Fruit fly (Drosophila melanogaster) whole organism, embryonic: ENCODE data around the gene Jhbp6.

ENCODE experiments used
- Atf6 ChIP-seq: fragments of 200-800 bp; sonication (Bioruptor generic); IDR thresholded peaks from 2 replicates; pipeline ENCODE4 v1.3.6; 2022; ENCODE audit warnings: missing biosample characterization, missing genetic modification characterization
- BEAF-32 ChIP-seq: fragments of 200-800 bp; sonication (Bioruptor generic); optimal IDR thresholded peaks from 3 replicates; lab custom pipeline; 2017; ENCODE audit warnings: missing biosample characterization, missing genetic modification characterization, mild to moderate bottlenecking, moderate library complexity, missing genetic modification reagents
- CG11504 ChIP-seq: fragments of 200-800 bp; sonication (Bioruptor generic); optimal IDR thresholded peaks from 3 replicates; lab custom pipeline; 2019; ENCODE audit warnings: missing biosample characterization, mild to moderate bottlenecking, missing genetic modification characterization, moderate library complexity
- CG12769 ChIP-seq: fragments of 200-800 bp; sonication (Bioruptor generic); optimal IDR thresholded peaks from 2 replicates; lab custom pipeline; 2019; ENCODE audit warnings: missing biosample characterization, mild to moderate bottlenecking, missing genetic modification characterization, moderate library complexity
- CG15479 ChIP-seq: fragments of 200-800 bp; sonication (Bioruptor generic); optimal IDR thresholded peaks from 3 replicates; lab custom pipeline; 2019; ENCODE audit warnings: missing biosample characterization, mild to moderate bottlenecking, missing genetic modification characterization, moderate library complexity
- CG18599 ChIP-seq: fragments of 200-800 bp; sonication (Bioruptor generic); optimal IDR thresholded peaks from 3 replicates; lab custom pipeline; 2017; ENCODE audit warnings: missing biosample characterization, missing genetic modification characterization, mild to moderate bottlenecking, moderate library complexity, missing genetic modification reagents
- CG31388 ChIP-seq: fragments of 200-800 bp; sonication (Bioruptor generic); optimal IDR thresholded peaks from 2 replicates; lab custom pipeline; 2016; ENCODE audit warnings: missing biosample characterization, missing genetic modification characterization
- CG34376 ChIP-seq: fragments of 200-800 bp; sonication (Bioruptor generic); optimal IDR thresholded peaks from 2 replicates; lab custom pipeline; 2018; ENCODE audit warnings: missing biosample characterization, mild to moderate bottlenecking, missing genetic modification characterization
- CG6254 ChIP-seq: fragments of 200-800 bp; sonication (Bioruptor generic); optimal IDR thresholded peaks from 3 replicates; lab custom pipeline; 2017; ENCODE audit warnings: mild to moderate bottlenecking, missing biosample characterization, missing genetic modification reagents, missing genetic modification characterization
- CG6765 ChIP-seq: fragments of 200-800 bp; sonication (Bioruptor generic); optimal IDR thresholded peaks from 3 replicates; lab custom pipeline; 2017; ENCODE audit warnings: missing biosample characterization, mild to moderate bottlenecking, missing genetic modification characterization
- CG7271 ChIP-seq: fragments of 200-800 bp; sonication (Bioruptor generic); optimal IDR thresholded peaks from 2 replicates; lab custom pipeline; 2018; ENCODE audit warnings: missing biosample characterization, mild to moderate bottlenecking, missing genetic modification characterization, moderate library complexity
- CTCF ChIP-seq: fragments of 200-800 bp; sonication (Bioruptor generic); optimal IDR thresholded peaks from 2 replicates; lab custom pipeline; 2017; ENCODE audit warnings: missing biosample characterization, mild to moderate bottlenecking, missing genetic modification characterization, moderate library complexity
- CkIIα-i1 ChIP-seq: fragments of 200-800 bp; sonication (Bioruptor generic); IDR thresholded peaks from 2 replicates; pipeline ENCODE4 v1.3.6; 2022; ENCODE audit warnings: missing biosample characterization, missing genetic modification characterization
- Dref ChIP-seq: fragments of 200-800 bp; sonication (Bioruptor generic); IDR thresholded peaks from 2 replicates; pipeline ENCODE4 v1.3.6; 2022; ENCODE audit warnings: missing biosample characterization, missing genetic modification characterization
- Eip74EF ChIP-seq, 2 experiments: fragments of 200-800 bp in 1 of 2; fragments of >200 bp in 1 of 2; sonication (Bioruptor generic) in 1 of 2; optimal IDR thresholded peaks; 2 replicates each; lab custom pipeline; 2017 to 2019; ENCODE audit warnings: missing biosample characterization in 2 of 2, missing genetic modification characterization in 2 of 2, mild to moderate bottlenecking in 1 of 2, moderate library complexity in 1 of 2
- GATAe ChIP-seq: fragments of 200-800 bp; sonication (Bioruptor generic); conservative IDR thresholded peaks from 2 replicates; pipeline ENCODE4 v1.3.6; 2022; ENCODE audit warnings: missing biosample characterization, missing genetic modification characterization
- Gsc ChIP-seq: fragments of 200-800 bp; sonication (Bioruptor generic); IDR thresholded peaks from 2 replicates; pipeline ENCODE4 v1.3.6; 2022; ENCODE audit warnings: missing biosample characterization, missing genetic modification characterization
- Hmr ChIP-seq: fragments of 200-800 bp; sonication (Bioruptor generic); optimal IDR thresholded peaks from 3 replicates; lab custom pipeline; 2017; ENCODE audit warnings: mild to moderate bottlenecking, missing biosample characterization, missing genetic modification reagents, missing genetic modification characterization
- Kr ChIP-seq: fragments of 200-800 bp; sonication (Bioruptor generic); optimal IDR thresholded peaks from 2 replicates; lab custom pipeline; 2017; ENCODE audit warnings: missing biosample characterization, mild to moderate bottlenecking, missing genetic modification characterization
- Med ChIP-seq: fragments of 200-800 bp; sonication (Bioruptor generic); peaks from one replicate; lab custom pipeline; 2016; ENCODE audit warnings: missing biosample characterization, missing genetic modification characterization, mild to moderate bottlenecking, inconsistent platforms, moderate library complexity
- Pdp1 ChIP-seq, 2 experiments: fragments of 200-800 bp; sonication (Bioruptor generic); optimal IDR thresholded peaks; 3 replicates each; lab custom pipeline; 2016; ENCODE audit warnings: missing biosample characterization in 2 of 2, missing genetic modification characterization in 2 of 2, mild to moderate bottlenecking in 1 of 2, moderate library complexity in 1 of 2
- Trl ChIP-seq, 3 experiments: fragments of >200 bp in 2 of 3; fragments of 200-800 bp in 1 of 3; sonication (Bioruptor generic) in 1 of 3; optimal IDR thresholded peaks; 2 replicates in 1 of 3; 3 replicates in 2 of 3; lab custom pipeline; 2016 to 2017; ENCODE audit warnings: missing biosample characterization in 1 of 3, missing genetic modification characterization in 1 of 3
- al ChIP-seq: fragments of 200-800 bp; sonication (Bioruptor generic); IDR thresholded peaks from 2 replicates; pipeline ENCODE4 v1.3.6; 2022; ENCODE audit warnings: missing biosample characterization, missing genetic modification characterization
- amos ChIP-seq: fragments of 200-800 bp; sonication (Bioruptor generic); IDR thresholded peaks from 2 replicates; pipeline ENCODE4 v1.3.6; 2022; ENCODE audit warnings: missing biosample characterization, missing genetic modification characterization; ENCODE audit not compliant: partially characterized antibody
- bsh ChIP-seq, 2 experiments: fragments of 200-800 bp; sonication (Bioruptor generic); optimal IDR thresholded peaks; 2 replicates each; lab custom pipeline; 2017 to 2018; ENCODE audit warnings: mild to moderate bottlenecking in 2 of 2, missing biosample characterization in 2 of 2, missing genetic modification characterization in 2 of 2, moderate library complexity in 1 of 2
- caup ChIP-seq: fragments of 200-800 bp; sonication (Bioruptor generic); optimal IDR thresholded peaks from 3 replicates; lab custom pipeline; 2017; ENCODE audit warnings: missing biosample characterization, mild to moderate bottlenecking, missing genetic modification characterization, moderate library complexity; ENCODE audit not compliant: severe bottlenecking
- cg ChIP-seq: fragments of 200-800 bp; sonication (Bioruptor generic); optimal IDR thresholded peaks from 3 replicates; lab custom pipeline; 2019; ENCODE audit warnings: missing biosample characterization, mild to moderate bottlenecking, missing genetic modification characterization, moderate library complexity
- chm ChIP-seq: fragments of 200-800 bp; sonication (Bioruptor generic); IDR thresholded peaks from 2 replicates; pipeline ENCODE4 v1.3.6; 2022; ENCODE audit warnings: missing biosample characterization, missing genetic modification characterization
- danr ChIP-seq: fragments of 200-800 bp; sonication (Bioruptor generic); IDR thresholded peaks from 2 replicates; pipeline ENCODE4 v1.3.6; 2022; ENCODE audit warnings: missing biosample characterization, missing genetic modification characterization
- dm ChIP-seq: fragments of 200-800 bp; sonication (Bioruptor generic); optimal IDR thresholded peaks from 3 replicates; lab custom pipeline; 2016; ENCODE audit warnings: missing biosample characterization, missing genetic modification characterization
- dysf ChIP-seq: fragments of 200-800 bp; sonication (Bioruptor generic); IDR thresholded peaks from 3 replicates; pipeline ENCODE4 v1.3.6; 2022; ENCODE audit warnings: missing biosample characterization, missing genetic modification characterization
- eve ChIP-seq, 2 experiments: fragments of >200 bp; optimal IDR thresholded peaks; 2 replicates each; lab custom pipeline; 2017; ENCODE audit warnings: missing biosample characterization in 2 of 2, missing genetic modification characterization in 2 of 2
- exex ChIP-seq: fragments of 200-800 bp; sonication (Bioruptor generic); optimal IDR thresholded peaks from 4 replicates; lab custom pipeline; 2018; ENCODE audit warnings: missing biosample characterization, mild to moderate bottlenecking, missing genetic modification characterization, moderate library complexity
- gfzf ChIP-seq: fragments of 200-800 bp; sonication (Bioruptor generic); optimal IDR thresholded peaks from 2 replicates; lab custom pipeline; 2016; ENCODE audit warnings: missing biosample characterization, mild to moderate bottlenecking, missing genetic modification characterization, moderate library complexity
- grn ChIP-seq: fragments of 200-800 bp; sonication (Bioruptor generic); optimal IDR thresholded peaks from 3 replicates; lab custom pipeline; 2017; ENCODE audit warnings: missing biosample characterization, missing genetic modification characterization
- gro ChIP-seq: fragments of 200-800 bp; sonication (Bioruptor generic); optimal IDR thresholded peaks from 2 replicates; lab custom pipeline; 2016; ENCODE audit warnings: missing biosample characterization, missing genetic modification characterization
- hkb ChIP-seq, 2 experiments: fragments of 200-800 bp in 1 of 2; fragments of >200 bp in 1 of 2; sonication (Bioruptor generic) in 1 of 2; IDR thresholded peaks in 1 of 2; optimal IDR thresholded peaks in 1 of 2; 2 replicates each; pipeline versions ENCODE4 v1.3.6 to Lab custom; 2017 to 2022; ENCODE audit warnings: missing biosample characterization in 1 of 2, missing genetic modification characterization in 1 of 2
- ind ChIP-seq: fragments of 200-800 bp; sonication (Bioruptor generic); optimal IDR thresholded peaks from 3 replicates; lab custom pipeline; 2016; ENCODE audit warnings: missing biosample characterization, missing genetic modification characterization
- kay ChIP-seq: fragments of 200-800 bp; sonication (Bioruptor generic); optimal IDR thresholded peaks from 2 replicates; lab custom pipeline; 2016; ENCODE audit warnings: missing biosample characterization, missing genetic modification characterization
- kni ChIP-seq: fragments of 200-800 bp; sonication (Bioruptor generic); optimal IDR thresholded peaks from 3 replicates; lab custom pipeline; 2017; ENCODE audit warnings: mild to moderate bottlenecking, missing biosample characterization, missing genetic modification reagents, missing genetic modification characterization
- lilli ChIP-seq: fragments of 200-800 bp; sonication (Bioruptor generic); optimal IDR thresholded peaks from 3 replicates; lab custom pipeline; 2016; ENCODE audit warnings: missing biosample characterization, missing genetic modification characterization
- pb ChIP-seq: fragments of 200-800 bp; sonication (Bioruptor generic); optimal IDR thresholded peaks from 3 replicates; lab custom pipeline; 2016; ENCODE audit warnings: missing biosample characterization, missing genetic modification characterization
- pros ChIP-seq: fragments of 200-800 bp; sonication (Bioruptor generic); optimal IDR thresholded peaks from 3 replicates; lab custom pipeline; 2019; ENCODE audit warnings: missing biosample characterization, mild to moderate bottlenecking, missing genetic modification characterization, moderate library complexity
- stc ChIP-seq: fragments of 200-800 bp; sonication (Bioruptor generic); IDR thresholded peaks from 2 replicates; pipeline ENCODE4 v1.3.6; 2022; ENCODE audit warnings: missing biosample characterization, missing genetic modification characterization
- stwl ChIP-seq: fragments of 200-800 bp; sonication (Bioruptor generic); optimal IDR thresholded peaks from 3 replicates; lab custom pipeline; 2018; ENCODE audit warnings: missing biosample characterization, mild to moderate bottlenecking, missing genetic modification characterization, moderate library complexity
- sug ChIP-seq: fragments of 200-800 bp; optimal IDR thresholded peaks from 2 replicates; lab custom pipeline; 2019; ENCODE audit warnings: missing biosample characterization, mild to moderate bottlenecking, missing genetic modification characterization, moderate library complexity
- zfh2 ChIP-seq: fragments of 200-800 bp; sonication (Bioruptor generic); optimal IDR thresholded peaks from 2 replicates; lab custom pipeline; 2016; ENCODE audit warnings: missing biosample characterization, missing genetic modification characterization

Jhbp6 gene

DNA sequence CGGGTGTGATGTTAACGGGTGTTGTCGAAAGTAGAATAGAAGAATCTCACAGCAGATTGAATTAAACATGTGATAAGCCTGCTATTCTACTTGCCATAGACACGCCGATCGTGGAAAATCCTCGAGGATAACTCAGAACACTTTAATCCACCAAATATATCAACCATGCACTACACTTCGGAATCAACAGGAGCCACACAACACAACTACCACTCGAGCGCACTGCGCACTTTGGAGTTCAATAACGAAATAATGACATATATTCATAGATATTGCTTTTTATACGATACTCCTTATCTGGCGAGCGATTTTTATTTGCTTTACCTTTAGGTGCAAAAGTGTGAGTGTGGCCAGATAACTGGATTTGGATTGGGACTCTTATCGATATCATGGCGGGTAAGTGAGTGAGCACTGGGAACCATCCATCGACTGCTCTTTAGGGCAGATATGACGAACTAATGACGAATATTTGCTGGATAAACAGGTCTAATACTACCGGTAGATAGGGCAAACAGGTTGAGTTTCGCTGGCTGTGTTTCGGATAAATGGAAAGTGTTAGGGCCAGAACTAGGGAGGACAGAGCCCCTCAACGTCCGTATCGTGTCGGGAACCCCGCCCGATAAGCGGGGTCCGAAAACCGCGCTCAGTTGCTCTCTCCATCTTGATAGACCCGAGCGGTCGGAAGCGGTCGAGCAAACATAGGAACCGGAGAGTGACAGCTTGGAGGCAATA is at the start of gene Jhbp6:
Jhbp6 (plus strand) TSS at position 682 of the 732 bp plus-strand sequence.
- no peak for TF ChIP-seq pb
- TF ChIP-seq CG18599 (GFP tag; lab: Kevin White, UChicago): peak; percentile 10
- TF ChIP-seq sug: peak; percentile 7
- no peak for TF ChIP-seq caup (GFP tag; lab: Kevin White, UChicago)
- TF ChIP-seq Trl (optimal IDR thresholded peaks at IDR 0.05; lab: Kevin White, UChicago): peak in 1 of 2 experiments; percentile 9
- no peak for TF ChIP-seq Trl (GFP tag; optimal IDR thresholded peaks at IDR 0.05; lab: Kevin White, UChicago)
- peak; percentile 75 for TF ChIP-seq lilli
- TF ChIP-seq CG11504 (tag; lab: Kevin White, UChicago): no peak
- no peak for TF ChIP-seq Gsc
- no peak for TF ChIP-seq Atf6 (GFP tag; lab: Robert Waterston, UW)
- TF ChIP-seq ind (GFP tag; lab: Kevin White, UChicago): no peak
- TF ChIP-seq Kr (GFP tag; lab: Kevin White, UChicago): peak; percentile 2
- peak; percentile 36 for TF ChIP-seq stwl (tag; lab: Kevin White, UChicago)
- no peak for TF ChIP-seq danr (GFP tag; lab: Robert Waterston, UW)
- TF ChIP-seq CG6254 (GFP tag; lab: Kevin White, UChicago): no peak
- peak; percentile 11 for TF ChIP-seq BEAF-32 (GFP tag; lab: Kevin White, UChicago)
- peak; percentile 20 for TF ChIP-seq Med (GFP tag; lab: Kevin White, UChicago)
- no peak for TF ChIP-seq hkb (optimal IDR thresholded peaks at IDR 0.05; lab: Kevin White, UChicago)
- no peak for TF ChIP-seq hkb (GFP tag; IDR thresholded peaks at IDR 0.05; lab: Robert Waterston, UW)
- TF ChIP-seq pros: no peak
- TF ChIP-seq eve (GFP tag; optimal IDR thresholded peaks at IDR 0.05; lab: Kevin White, UChicago): peak in 1 of 2 experiments; percentile 56
- TF ChIP-seq kni (GFP tag; lab: Kevin White, UChicago): peak; percentile 11
- peak; percentile 77 for TF ChIP-seq GATAe (GFP tag; lab: Robert Waterston, UW)
- no peak for TF ChIP-seq al (GFP tag; lab: Robert Waterston, UW)
- peak; percentile 19 for TF ChIP-seq exex
- TF ChIP-seq CG7271 (tag; lab: Kevin White, UChicago): no peak
- no peak for TF ChIP-seq gro (GFP tag; lab: Kevin White, UChicago)
- TF ChIP-seq CG15479: peak; percentile 54
- no peak for TF ChIP-seq Dref (GFP tag; lab: Robert Waterston, UW)
- no peak for TF ChIP-seq chm (GFP tag; lab: Robert Waterston, UW)
- TF ChIP-seq Pdp1 (GFP tag; optimal IDR thresholded peaks at IDR 0.05; lab: Kevin White, UChicago): no peak
- TF ChIP-seq CTCF (GFP tag; lab: Kevin White, UChicago): no peak
- TF ChIP-seq Hmr (GFP tag; lab: Kevin White, UChicago): peak; percentile 21
- no peak for TF ChIP-seq kay (GFP tag; lab: Kevin White, UChicago)
- TF ChIP-seq CG31388 (GFP tag; lab: Kevin White, UChicago): no peak
- no peak for TF ChIP-seq CG34376 (GFP tag; lab: Kevin White, UChicago)
- no peak for TF ChIP-seq dysf (GFP tag; lab: Robert Waterston, UW)
- TF ChIP-seq cg (GFP tag; lab: Kevin White, UChicago): peak; percentile 10
- TF ChIP-seq CG12769 (tag; lab: Kevin White, UChicago): peak; percentile 30
- peak; percentile 23 for TF ChIP-seq gfzf (GFP tag; lab: Kevin White, UChicago)
- no peak for TF ChIP-seq CkIIα-i1 (GFP tag; lab: Robert Waterston, UW)
- TF ChIP-seq bsh (GFP tag; optimal IDR thresholded peaks at IDR 0.05; lab: Kevin White, UChicago): no peak
- TF ChIP-seq Eip74EF (GFP tag; optimal IDR thresholded peaks at IDR 0.05; lab: Kevin White, UChicago): no peak
- no peak for TF ChIP-seq CG6765 (GFP tag; lab: Kevin White, UChicago)
- no peak for TF ChIP-seq zfh2 (GFP tag; lab: Kevin White, UChicago)
- peak; percentile 32 for TF ChIP-seq grn (GFP tag; lab: Kevin White, UChicago)
- no peak for TF ChIP-seq dm (GFP tag; lab: Kevin White, UChicago)
- 0 out of 2 replicates have a peak, but pooled peaks have one; percentile 5 for TF ChIP-seq amos (GFP tag; lab: Robert Waterston, UW)
- TF ChIP-seq stc: no peak
